Worm (Caenorhabditis elegans): ENCODE results near the gene T01D1.4.

Gene T01D1.4

DNA sequence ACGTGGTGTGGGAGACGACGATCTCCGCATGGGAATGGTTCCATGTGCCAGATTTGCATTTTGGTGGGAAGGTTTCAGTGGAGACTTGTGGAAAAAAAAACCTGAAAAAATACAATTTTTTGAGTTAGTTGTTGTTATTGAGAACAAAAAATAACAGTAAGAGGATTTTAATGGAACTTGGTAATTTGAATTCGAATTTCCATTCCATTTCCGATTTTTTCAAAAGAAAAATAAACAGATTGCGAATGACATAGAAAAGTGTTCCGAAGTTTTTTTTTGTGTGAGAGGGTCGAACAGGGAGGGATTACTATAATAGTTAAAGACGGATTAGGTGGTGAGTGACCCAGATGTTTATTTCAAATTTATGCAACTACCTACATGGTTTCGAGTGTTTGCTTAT is at the start of gene T01D1.4:
Gene T01D1.4, minus strand, starts transcription at position 101 of the 400 bp plus-strand sequence.
- TF ChIP-seq fkh-8 (tag; optimal IDR thresholded peaks at IDR 0.05): no peak
- TF ChIP-seq irx-1 (tag; optimal IDR thresholded peaks at IDR 0.05): no peak
- TF ChIP-seq C34B4.2 (tag; optimal IDR thresholded peaks at IDR 0.05): no peak
- TF ChIP-seq blmp-1 (tag; optimal IDR thresholded peaks at IDR 0.05): no peak
- TF ChIP-seq mef-2 (tag; optimal IDR thresholded peaks at IDR 0.05): no peak
- no peak for TF ChIP-seq nhr-12 (tag; optimal IDR thresholded peaks at IDR 0.05)
- no peak for TF ChIP-seq rnt-1 (tag; optimal IDR thresholded peaks at IDR 0.05)
- TF ChIP-seq Y116A8C.19 (tag; optimal IDR thresholded peaks at IDR 0.05; ENCODE audit: borderline replicate concordance): no peak
- no peak for TF ChIP-seq ets-5 (GFP tag; IDR thresholded peaks at IDR 0.05)

DNA sequence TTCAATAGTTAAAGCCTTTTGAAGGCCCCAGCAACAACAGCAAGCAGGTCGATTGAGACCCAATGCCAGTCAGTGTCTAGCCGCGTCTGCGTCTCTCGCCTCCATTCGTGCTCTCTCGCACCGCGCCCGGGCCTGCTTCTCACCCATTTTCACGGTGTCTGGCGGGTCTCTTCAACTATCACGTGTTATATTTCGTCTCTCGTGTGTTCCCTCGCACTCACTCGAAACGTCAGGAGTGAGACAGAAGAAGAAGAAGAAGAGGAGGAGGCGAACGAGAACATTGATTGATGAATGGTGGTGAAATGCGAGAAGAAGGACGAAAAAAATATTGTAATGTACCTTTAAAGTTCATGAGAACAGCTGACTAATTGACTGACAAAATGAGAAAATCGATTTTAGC is 42.3 kb upstream of the T01D1.4 start:
- peak; percentile 80 for TF ChIP-seq nhr-47 (tag; optimal IDR thresholded peaks at IDR 0.05)
- no peak for TF ChIP-seq hpl-2 (GFP tag; optimal IDR thresholded peaks at IDR 0.05)
- no peak for TF ChIP-seq egl-27 (tag; optimal IDR thresholded peaks at IDR 0.05)
- no peak for TF ChIP-seq nhr-28 (tag; optimal IDR thresholded peaks at IDR 0.05)
- TF ChIP-seq hlh-17 (GFP tag; optimal IDR thresholded peaks at IDR 0.05; ENCODE audit: borderline replicate concordance): no peak
- peak; percentile 70 for TF ChIP-seq nhr-90 (tag; optimal IDR thresholded peaks at IDR 0.05; ENCODE audit: poor library complexity)
- TF ChIP-seq ceh-88 (GFP tag; IDR thresholded peaks at IDR 0.05): no peak
- TF ChIP-seq pag-3 (tag; optimal IDR thresholded peaks at IDR 0.05; ENCODE audit: borderline replicate concordance, insufficient read depth): no peak
- TF ChIP-seq zip-4 (GFP tag; optimal IDR thresholded peaks at IDR 0.05): no peak
- TF ChIP-seq irx-1 (tag; optimal IDR thresholded peaks at IDR 0.05): peak; percentile 52
- peak; percentile 52 to 69 (median 67) for TF ChIP-seq ceh-82 (tag; optimal IDR thresholded peaks at IDR 0.05)
- no peak for TF ChIP-seq Y116A8C.19 (tag; optimal IDR thresholded peaks at IDR 0.05; ENCODE audit: borderline replicate concordance)
- TF ChIP-seq fos-1 (tag; optimal IDR thresholded peaks at IDR 0.05): peak; percentile 38
- TF ChIP-seq grh-1 (GFP tag; IDR thresholded peaks at IDR 0.05): no peak
- peak; percentile 71 for TF ChIP-seq swsn-7 (tag; optimal IDR thresholded peaks at IDR 0.05)
- no peak for TF ChIP-seq sox-4 (tag; optimal IDR thresholded peaks at IDR 0.05)
- peak; percentile 57 for TF ChIP-seq xbp-1 (tag; optimal IDR thresholded peaks at IDR 0.05)
- no peak for TF ChIP-seq ceh-8 (GFP tag; optimal IDR thresholded peaks at IDR 0.05)
- peak; percentile 5 for TF ChIP-seq elt-2 (tag; optimal IDR thresholded peaks at IDR 0.05)
- no peak for TF ChIP-seq ceh-90 (tag; optimal IDR thresholded peaks at IDR 0.05)
- TF ChIP-seq unc-130 (tag; optimal IDR thresholded peaks at IDR 0.05): no peak
- TF ChIP-seq nhr-71 (tag; optimal IDR thresholded peaks at IDR 0.05): peak; percentile 90
- TF ChIP-seq unc-30 (tag; optimal IDR thresholded peaks at IDR 0.05): no peak
- TF ChIP-seq mef-2 (tag; optimal IDR thresholded peaks at IDR 0.05): no peak
- TF ChIP-seq lin-14 (GFP tag; optimal IDR thresholded peaks at IDR 0.05): peak; percentile 96
- peak; percentile 81 to 85 for TF ChIP-seq lin-35 (GFP tag; optimal IDR thresholded peaks at IDR 0.05)
- TF ChIP-seq lsy-2 (tag; optimal IDR thresholded peaks at IDR 0.05): peak; percentile 68 to 71
- peak; percentile 33 for TF ChIP-seq lin-15B (tag; optimal IDR thresholded peaks at IDR 0.05)
- TF ChIP-seq efl-1 (optimal IDR thresholded peaks at IDR 0.05): peak; percentile 82 to 89
- TF ChIP-seq efl-1 (GFP tag; optimal IDR thresholded peaks at IDR 0.05 in 1 of 2): peak; percentile 72 to 97
- no peak for TF ChIP-seq ama-1 (optimal IDR thresholded peaks at IDR 0.05)
- peak; percentile 55 for TF ChIP-seq C16A3.4 (tag; optimal IDR thresholded peaks at IDR 0.05)
- peak; percentile 20 for TF ChIP-seq vab-15 (tag; optimal IDR thresholded peaks at IDR 0.05)
- no peak for TF ChIP-seq lir-3 (tag; optimal IDR thresholded peaks at IDR 0.05; ENCODE audit: poor library complexity)
- peak; percentile 26; the same call in 1 of the 2 replicates for TF ChIP-seq isw-1 (GFP tag; IDR thresholded peaks at IDR 0.05)
- peak in 3 of 6 experiments; percentile 7 to 25 (median 15) for TF ChIP-seq elt-3 (tag; optimal IDR thresholded peaks at IDR 0.05)
- TF ChIP-seq nhr-85 (tag): peak; percentile 93
- no peak for TF ChIP-seq aly-2 (tag; optimal IDR thresholded peaks at IDR 0.05)
- no peak for TF ChIP-seq pqm-1 (tag; optimal IDR thresholded peaks at IDR 0.05)
- TF ChIP-seq lin-39 (tag; optimal IDR thresholded peaks at IDR 0.05): no peak
- no peak for TF ChIP-seq nhr-76 (tag; optimal IDR thresholded peaks at IDR 0.05)
- no peak for TF ChIP-seq hlh-4 (tag; optimal IDR thresholded peaks at IDR 0.05)
- peak; percentile 72 for TF ChIP-seq skn-1 (tag; optimal IDR thresholded peaks at IDR 0.05)
- TF ChIP-seq unc-98 (GFP tag; IDR thresholded peaks at IDR 0.05): no peak
- peak; percentile 77 for TF ChIP-seq mep-1 (tag; optimal IDR thresholded peaks at IDR 0.05)

Data from whole organism, L1 larva.